Worm (Caenorhabditis elegans) whole organism, L1 larva: Measurements from ENCODE around the gene nhx-3.

Source experiments
- C04F5.9 ChIP-seq: sonication (generic microtip); optimal IDR thresholded peaks from 2 replicates; lab custom pipeline; 2016; ENCODE audit warnings: missing genetic modification characterization, missing compliant biosample characterization
- C34B4.2 ChIP-seq: sonication (generic microtip); optimal IDR thresholded peaks from 2 replicates; lab custom pipeline; 2017; ENCODE audit warnings: mild to moderate bottlenecking, missing genetic modification characterization, missing compliant biosample characterization
- F16B12.6 ChIP-seq: fragments of 150-350 bp; optimal IDR thresholded peaks from 2 replicates; lab custom pipeline; 2014; ENCODE audit warnings: missing biosample characterization, missing genetic modification characterization
- alr-1 ChIP-seq: fragments of 200-800 bp; sonication (Bioruptor generic); optimal IDR thresholded peaks from 2 replicates; lab custom pipeline; 2018; ENCODE audit warnings: borderline replicate concordance, mild to moderate bottlenecking, missing genetic modification characterization, missing compliant biosample characterization
- ama-1 ChIP-seq: fragments of 150-350 bp; optimal IDR thresholded peaks from 2 replicates; lab custom pipeline; 2014
- ceh-63 ChIP-seq: fragments of 200-800 bp; sonication (Bioruptor generic); optimal IDR thresholded peaks from 2 replicates; lab custom pipeline; 2018; ENCODE audit warnings: mild to moderate bottlenecking, missing genetic modification characterization, missing compliant biosample characterization
- ceh-8 ChIP-seq: fragments of 200-800 bp; sonication (Bioruptor generic); optimal IDR thresholded peaks from 2 replicates; lab custom pipeline; 2018; ENCODE audit warnings: mild to moderate bottlenecking, missing genetic modification characterization, moderate library complexity, missing compliant biosample characterization
- ceh-90 ChIP-seq: sonication (generic microtip); optimal IDR thresholded peaks from 2 replicates; lab custom pipeline; 2016; ENCODE audit warnings: missing genetic modification characterization, missing compliant biosample characterization
- dpl-1 ChIP-seq, 3 experiments: fragments of 150-350 bp in 2 of 3; sonication (generic microtip) in 1 of 3; optimal IDR thresholded peaks; 2 replicates each; lab custom pipeline; 2014 to 2017; ENCODE audit warnings: missing biosample characterization in 3 of 3, missing genetic modification characterization in 3 of 3, missing genetic modification reagents in 3 of 3
- efl-1 ChIP-seq, 4 experiments: fragments of 150-350 bp; optimal IDR thresholded peaks in 3 of 4; peaks in 1 of 4; 1 replicate in 1 of 4; 2 replicates in 3 of 4; lab custom pipeline; 2014; ENCODE audit warnings: missing biosample characterization in 2 of 4, missing genetic modification characterization in 2 of 4, missing genetic modification reagents in 2 of 4
- efl-3 ChIP-seq: fragments of 200-800 bp; sonication (Bioruptor generic); optimal IDR thresholded peaks from 2 replicates; lab custom pipeline; 2018; ENCODE audit warnings: mild to moderate bottlenecking, missing genetic modification characterization, missing compliant biosample characterization
- egl-27 ChIP-seq, 2 experiments: fragments of 150-350 bp in 1 of 2; sonication (generic microtip); optimal IDR thresholded peaks; 3 replicates each; lab custom pipeline; 2017 to 2018; ENCODE audit warnings: missing biosample characterization in 2 of 2, missing genetic modification characterization in 2 of 2, missing genetic modification reagents in 2 of 2
- fkh-4 ChIP-seq: sonication (generic microtip); optimal IDR thresholded peaks from 2 replicates; lab custom pipeline; 2016; ENCODE audit warnings: missing compliant biosample characterization, missing genetic modification characterization, borderline replicate concordance
- hlh-4 ChIP-seq: sonication (generic microtip); optimal IDR thresholded peaks from 2 replicates; lab custom pipeline; 2016; ENCODE audit warnings: mild to moderate bottlenecking, missing genetic modification characterization, missing compliant biosample characterization
- hpl-2 ChIP-seq: fragments of 150-350 bp; optimal IDR thresholded peaks from 2 replicates; lab custom pipeline; 2014; ENCODE audit warnings: missing biosample characterization, missing genetic modification reagents, missing genetic modification characterization
- isw-1 ChIP-seq: fragments of 200-800 bp; sonication (Bioruptor generic); IDR thresholded peaks from 2 replicates; pipeline ENCODE4 v1.3.6; 2022; ENCODE audit warnings: missing genetic modification characterization, missing compliant biosample characterization
- lin-13 ChIP-seq: fragments of 150-350 bp; optimal IDR thresholded peaks from 2 replicates; lab custom pipeline; 2014; ENCODE audit warnings: missing biosample characterization, missing genetic modification reagents, missing genetic modification characterization
- lin-15B ChIP-seq: fragments of 150-350 bp; sonication (generic microtip); optimal IDR thresholded peaks from 3 replicates; lab custom pipeline; 2014; ENCODE audit warnings: missing biosample characterization, missing genetic modification characterization
- lin-35 ChIP-seq, 2 experiments: fragments of 150-350 bp; optimal IDR thresholded peaks; 2 replicates each; lab custom pipeline; 2014; ENCODE audit warnings: missing biosample characterization in 2 of 2, missing genetic modification characterization in 2 of 2, missing genetic modification reagents in 2 of 2
- lin-39 ChIP-seq: fragments of 150-350 bp; optimal IDR thresholded peaks from 2 replicates; lab custom pipeline; 2014; ENCODE audit warnings: missing biosample characterization, missing genetic modification reagents, missing genetic modification characterization
- lir-3 ChIP-seq: sonication (generic microtip); optimal IDR thresholded peaks from 2 replicates; lab custom pipeline; 2016; ENCODE audit warnings: mild to moderate bottlenecking, missing genetic modification characterization, moderate library complexity, missing compliant biosample characterization; ENCODE audit not compliant: poor library complexity
- lsy-2 ChIP-seq, 2 experiments: fragments of 150-350 bp; optimal IDR thresholded peaks; 2 replicates each; lab custom pipeline; 2014; ENCODE audit warnings: missing biosample characterization in 2 of 2, missing genetic modification characterization in 2 of 2
- mdl-1 ChIP-seq, 2 experiments: fragments of 150-350 bp; optimal IDR thresholded peaks; 2 replicates each; lab custom pipeline; 2014 to 2017; ENCODE audit warnings: missing biosample characterization in 2 of 2, missing genetic modification characterization in 2 of 2, inconsistent platforms in 1 of 2
- mef-2 ChIP-seq: fragments of 150-350 bp; optimal IDR thresholded peaks from 2 replicates; lab custom pipeline; 2014; ENCODE audit warnings: missing biosample characterization, missing genetic modification characterization
- mep-1 ChIP-seq: fragments of 150-350 bp; optimal IDR thresholded peaks from 2 replicates; lab custom pipeline; 2014; ENCODE audit warnings: missing biosample characterization, missing genetic modification characterization
- nhr-12 ChIP-seq: sonication (generic microtip); optimal IDR thresholded peaks from 2 replicates; lab custom pipeline; 2017; ENCODE audit warnings: missing biosample characterization, missing genetic modification characterization
- nhr-19 ChIP-seq: fragments of 200-800 bp; sonication (Bioruptor generic); conservative IDR thresholded peaks from 2 replicates; pipeline ENCODE4 v1.3.6; 2022; ENCODE audit warnings: missing genetic modification characterization, missing compliant biosample characterization
- nhr-20 ChIP-seq: sonication (generic microtip); optimal IDR thresholded peaks from 2 replicates; lab custom pipeline; 2016; ENCODE audit warnings: mild to moderate bottlenecking, missing genetic modification characterization, missing compliant biosample characterization
- nhr-47 ChIP-seq: sonication (generic microtip); optimal IDR thresholded peaks from 2 replicates; lab custom pipeline; 2016; ENCODE audit warnings: mild to moderate bottlenecking, missing genetic modification characterization, moderate library complexity, missing compliant biosample characterization
- nhr-71 ChIP-seq: sonication (generic microtip); optimal IDR thresholded peaks from 2 replicates; lab custom pipeline; 2016; ENCODE audit warnings: mild to moderate bottlenecking, missing genetic modification characterization, moderate library complexity, missing compliant biosample characterization
- nhr-76 ChIP-seq: sonication (generic microtip); optimal IDR thresholded peaks from 2 replicates; lab custom pipeline; 2017; ENCODE audit warnings: missing biosample characterization, missing genetic modification characterization
- nhr-77 ChIP-seq: fragments of 150-350 bp; optimal IDR thresholded peaks from 2 replicates; lab custom pipeline; 2014; ENCODE audit warnings: missing biosample characterization, missing genetic modification characterization
- nhr-90 ChIP-seq: sonication (generic microtip); optimal IDR thresholded peaks from 2 replicates; lab custom pipeline; 2016; ENCODE audit warnings: mild to moderate bottlenecking, missing genetic modification characterization, missing compliant biosample characterization; ENCODE audit not compliant: poor library complexity
- pax-3 ChIP-seq: fragments of 200-800 bp; sonication (Bioruptor generic); optimal IDR thresholded peaks from 2 replicates; lab custom pipeline; 2018; ENCODE audit warnings: mild to moderate bottlenecking, missing genetic modification characterization, moderate library complexity, missing compliant biosample characterization
- rnt-1 ChIP-seq: sonication (generic microtip); optimal IDR thresholded peaks from 2 replicates; lab custom pipeline; 2016; ENCODE audit warnings: mild to moderate bottlenecking, missing genetic modification characterization, moderate library complexity, missing compliant biosample characterization
- snu-23 ChIP-seq: sonication (generic microtip); optimal IDR thresholded peaks from 2 replicates; lab custom pipeline; 2016; ENCODE audit warnings: missing genetic modification characterization, missing compliant biosample characterization
- sptf-1 ChIP-seq: fragments of 150-350 bp; optimal IDR thresholded peaks from 2 replicates; lab custom pipeline; 2014; ENCODE audit warnings: missing biosample characterization, missing genetic modification characterization
- sup-37 ChIP-seq: fragments of 200-800 bp; sonication (Bioruptor generic); optimal IDR thresholded peaks from 2 replicates; lab custom pipeline; 2018; ENCODE audit warnings: mild to moderate bottlenecking, missing genetic modification characterization, missing compliant biosample characterization
- tbx-2 ChIP-seq: sonication (generic microtip); optimal IDR thresholded peaks from 2 replicates; lab custom pipeline; 2016; ENCODE audit warnings: missing genetic modification characterization, missing compliant biosample characterization
- ztf-11 ChIP-seq, 2 experiments: sonication (generic microtip); optimal IDR thresholded peaks; 2 replicates each; lab custom pipeline; 2016 to 2017; ENCODE audit warnings: missing genetic modification characterization in 2 of 2, missing biosample characterization in 1 of 2, missing compliant biosample characterization in 1 of 2

Gene nhx-3

ce11 chrV:7506207-7506606 lies 39.1 kb downstream of the nhx-3 start:
- no peak for TF ChIP-seq ceh-90
- TF ChIP-seq nhr-76 (tag; lab: Kevin White, UChicago): no peak
- TF ChIP-seq ztf-11 (tag; optimal IDR thresholded peaks at IDR 0.05; lab: Kevin White, UChicago): no peak
- TF ChIP-seq dpl-1 (GFP tag; optimal IDR thresholded peaks at IDR 0.05; lab: Kevin White, UChicago): peak in 1 of 3 experiments; percentile 2
- peak; percentile 47; the same call in 1 of the 2 replicates for TF ChIP-seq nhr-19 (GFP tag; lab: Robert Waterston, UW)
- TF ChIP-seq mdl-1 (tag; optimal IDR thresholded peaks at IDR 0.05; lab: Kevin White, UChicago): peak in 1 of 2 experiments; percentile 2
- no peak for TF ChIP-seq F16B12.6
- no peak for TF ChIP-seq efl-3 (GFP tag; lab: Kevin White, UChicago)
- peak; percentile 20 for TF ChIP-seq nhr-71
- peak; percentile 35 for TF ChIP-seq rnt-1 (tag; lab: Kevin White, UChicago)
- peak in 1 of 2 experiments; percentile 42 for TF ChIP-seq lin-35 (GFP tag; optimal IDR thresholded peaks at IDR 0.05; lab: Kevin White, UChicago)
- peak in 1 of 2 experiments; percentile 27 for TF ChIP-seq lsy-2 (tag; optimal IDR thresholded peaks at IDR 0.05; lab: Kevin White, UChicago)
- TF ChIP-seq tbx-2 (tag; lab: Kevin White, UChicago): no peak
- TF ChIP-seq nhr-90 (tag; lab: Kevin White, UChicago): peak; percentile 30
- peak; percentile 10 for TF ChIP-seq nhr-20 (tag; lab: Kevin White, UChicago)
- no peak for TF ChIP-seq alr-1
- no peak for TF ChIP-seq sup-37
- TF ChIP-seq pax-3 (tag; lab: Kevin White, UChicago): no peak
- peak; percentile 47 for TF ChIP-seq snu-23 (GFP tag; lab: Kevin White, UChicago)
- TF ChIP-seq sptf-1: no peak
- peak in 1 of 2 experiments; percentile 13 for TF ChIP-seq efl-1 (optimal IDR thresholded peaks at IDR 0.05; lab: Kevin White, UChicago)
- peak in 1 of 2 experiments; percentile 50 for TF ChIP-seq efl-1 (GFP tag; optimal IDR thresholded peaks at IDR 0.05 in 1 of 2; lab: Kevin White, UChicago)
- TF ChIP-seq ama-1 (lab: Kevin White, UChicago): no peak
- TF ChIP-seq fkh-4 (tag; lab: Kevin White, UChicago): no peak
- no peak for TF ChIP-seq nhr-77
- no peak for TF ChIP-seq hlh-4 (tag; lab: Kevin White, UChicago)
- TF ChIP-seq isw-1 (GFP tag; lab: Robert Waterston, UW): no peak
- TF ChIP-seq lin-15B (tag; lab: Kevin White, UChicago): no peak
- TF ChIP-seq lin-13 (GFP tag; lab: Kevin White, UChicago): no peak
- TF ChIP-seq ceh-63 (GFP tag; lab: Kevin White, UChicago): no peak

- TF ChIP-seq rnt-1 (tag; lab: Kevin White, UChicago): no peak
- no peak for TF ChIP-seq fkh-4 (tag; lab: Kevin White, UChicago)
- no peak for TF ChIP-seq nhr-19 (GFP tag; lab: Robert Waterston, UW)
- no peak for TF ChIP-seq pax-3 (tag; lab: Kevin White, UChicago)
- TF ChIP-seq C04F5.9 (tag; lab: Kevin White, UChicago): no peak
- no peak for TF ChIP-seq lin-35 (GFP tag; optimal IDR thresholded peaks at IDR 0.05; lab: Kevin White, UChicago)
- TF ChIP-seq mep-1 (tag; lab: Kevin White, UChicago): no peak
- TF ChIP-seq lin-13 (GFP tag; lab: Kevin White, UChicago): no peak
- TF ChIP-seq lin-39 (tag; lab: Kevin White, UChicago): no peak
- no peak for TF ChIP-seq sptf-1
- TF ChIP-seq lin-15B (tag; lab: Kevin White, UChicago): no peak
- TF ChIP-seq egl-27 (tag; optimal IDR thresholded peaks at IDR 0.05; lab: Kevin White, UChicago): no peak
- TF ChIP-seq lir-3 (tag; lab: Kevin White, UChicago): no peak
- no peak for TF ChIP-seq nhr-12 (tag; lab: Kevin White, UChicago)
These were observed 41.1 kb downstream of the nhx-3 start, which contains the start of gene srh-229 for ce11 chrV:7504271-7504670. TSS of gene srh-229 (minus strand) at chrV:7504371.

ce11 chrV:7501194-7501593 lies 44.1 kb downstream of the nhx-3 start:
- TF ChIP-seq hpl-2 (GFP tag; lab: Kevin White, UChicago) (no peak), C34B4.2 (tag; lab: Kevin White, UChicago) (no peak), ceh-90 (no peak), hlh-4 (tag; lab: Kevin White, UChicago) (peak; percentile 96), lir-3 (tag; lab: Kevin White, UChicago) (no peak), ceh-8 (GFP tag; lab: Kevin White, UChicago) (no peak), ceh-63 (GFP tag; lab: Kevin White, UChicago) (no peak), nhr-47 (tag; lab: Kevin White, UChicago) (peak; percentile 25), C04F5.9 (tag; lab: Kevin White, UChicago) (no peak), nhr-71 (peak; percentile 40), mef-2 (tag; lab: Kevin White, UChicago) (no peak)
